Worm (Caenorhabditis elegans) whole organism, young adult: Measurements from ENCODE around the gene T26G10.5.
A peak's percentile ranks its signal among the peaks of the same experiment; 100 is the strongest.

Experiments
- B0035.1 ChIP-seq: sonication (generic microtip); optimal IDR thresholded peaks from 2 replicates; lab custom pipeline; 2016; ENCODE audit warnings: missing genetic modification characterization, mild to moderate bottlenecking, missing compliant biosample characterization, missing genotype, missing genetic modification reagents
- C17E4.6 ChIP-seq: fragments of 200-800 bp; sonication (Bioruptor generic); IDR thresholded peaks from 2 replicates; pipeline ENCODE4 v1.3.6; 2022; ENCODE audit warnings: missing genetic modification reagents, missing genetic modification characterization, missing compliant biosample characterization
- D2030.7 ChIP-seq: fragments of 200-800 bp; sonication (Bioruptor generic); IDR thresholded peaks from 2 replicates; pipeline ENCODE4 v1.3.6; 2022; ENCODE audit warnings: missing genetic modification reagents, missing genetic modification characterization, missing compliant biosample characterization
- F33H1.4 ChIP-seq: fragments of 200-800 bp; sonication (Bioruptor generic); IDR thresholded peaks from 2 replicates; pipeline ENCODE4 v1.3.6; 2022; ENCODE audit warnings: missing genetic modification reagents, missing genetic modification characterization, missing compliant biosample characterization
- F37B4.10 ChIP-seq: fragments of 200-800 bp; sonication (Bioruptor generic); IDR thresholded peaks from 2 replicates; pipeline ENCODE4 v1.3.6; 2022; ENCODE audit warnings: missing genetic modification characterization, missing compliant biosample characterization
- F49E8.2 ChIP-seq: sonication (generic microtip); optimal IDR thresholded peaks from 3 replicates; lab custom pipeline; 2017; ENCODE audit warnings: missing genetic modification characterization, mild to moderate bottlenecking, missing compliant biosample characterization, antibody characterized with exemption, moderate library complexity; ENCODE audit not compliant: insufficient read depth
- K11D2.4 ChIP-seq: fragments of 200-800 bp; sonication (Bioruptor generic); IDR thresholded peaks from 2 replicates; pipeline ENCODE4 v1.3.6; 2022; ENCODE audit warnings: missing genetic modification reagents, missing genetic modification characterization, missing compliant biosample characterization
- Y56A3A.18 ChIP-seq: fragments of 200-800 bp; sonication (Bioruptor generic); IDR thresholded peaks from 2 replicates; pipeline ENCODE4 v1.3.6; 2022; ENCODE audit warnings: missing genetic modification reagents, missing genetic modification characterization, missing compliant biosample characterization
- Y67H2A.10 ChIP-seq: fragments of 200-800 bp; sonication (Bioruptor generic); conservative IDR thresholded peaks from 2 replicates; pipeline ENCODE4 v1.3.6; 2022; ENCODE audit warnings: missing genetic modification reagents, missing genetic modification characterization, missing compliant biosample characterization
- Y79H2A.3 ChIP-seq: fragments of 200-800 bp; sonication (Bioruptor generic); conservative IDR thresholded peaks from 2 replicates; pipeline ENCODE4 v1.3.6; 2022; ENCODE audit warnings: missing genetic modification reagents, missing genetic modification characterization, missing compliant biosample characterization
- ama-1 ChIP-seq, 3 experiments: fragments of 150-350 bp in 1 of 3; sonication (generic microtip) in 2 of 3; optimal IDR thresholded peaks; 2 replicates each; lab custom pipeline; 2014 to 2018; ENCODE audit warnings: missing biosample characterization in 2 of 3, missing genetic modification characterization in 2 of 3, missing genetic modification reagents in 2 of 3
- atf-7 ChIP-seq: sonication (generic microtip); optimal IDR thresholded peaks from 2 replicates; lab custom pipeline; 2017; ENCODE audit warnings: mild to moderate bottlenecking, missing genetic modification characterization, missing compliant biosample characterization
- attf-5 ChIP-seq: fragments of 200-800 bp; sonication (Bioruptor generic); optimal IDR thresholded peaks from 2 replicates; lab custom pipeline; 2018; ENCODE audit warnings: mild to moderate bottlenecking, missing genetic modification characterization, missing compliant biosample characterization
- bed-1 ChIP-seq: fragments of 200-800 bp; sonication (Bioruptor generic); IDR thresholded peaks from 2 replicates; pipeline ENCODE4 v1.3.6; 2022; ENCODE audit warnings: missing genetic modification reagents, missing genetic modification characterization, missing compliant biosample characterization
- cebp-1 ChIP-seq, 2 experiments: fragments of 200-800 bp in 1 of 2; sonication (Bioruptor generic) in 1 of 2; sonication (generic microtip) in 1 of 2; IDR thresholded peaks in 1 of 2; optimal IDR thresholded peaks in 1 of 2; 2 replicates each; pipeline versions ENCODE4 v1.3.6 to Lab custom; 2017 to 2022; ENCODE audit warnings: missing compliant biosample characterization in 2 of 2, missing genetic modification characterization in 2 of 2, mild to moderate bottlenecking in 1 of 2, missing genetic modification reagents in 1 of 2, moderate library complexity in 1 of 2
- cebp-2 ChIP-seq: fragments of 200-800 bp; sonication (Bioruptor generic); IDR thresholded peaks from 2 replicates; pipeline ENCODE4 v1.3.6; 2022; ENCODE audit warnings: missing genetic modification characterization, missing compliant biosample characterization
- ceh-27 ChIP-seq: fragments of 200-800 bp; sonication (Bioruptor generic); optimal IDR thresholded peaks from 2 replicates; lab custom pipeline; 2018; ENCODE audit warnings: mild to moderate bottlenecking, missing genetic modification characterization, moderate library complexity, missing compliant biosample characterization
- ceh-79 ChIP-seq: sonication (generic microtip); optimal IDR thresholded peaks from 2 replicates; lab custom pipeline; 2017; ENCODE audit warnings: mild to moderate bottlenecking, missing genetic modification characterization, missing compliant biosample characterization
- chd-7 ChIP-seq: sonication (generic microtip); optimal IDR thresholded peaks from 2 replicates; lab custom pipeline; 2016; ENCODE audit warnings: mild to moderate bottlenecking, missing genetic modification characterization, moderate library complexity, missing compliant biosample characterization
- dpff-1 ChIP-seq: sonication (generic microtip); optimal IDR thresholded peaks from 2 replicates; lab custom pipeline; 2017; ENCODE audit warnings: mild to moderate bottlenecking, missing genetic modification characterization, missing compliant biosample characterization
- efl-1 ChIP-seq: fragments of 150-350 bp; optimal IDR thresholded peaks from 2 replicates; lab custom pipeline; 2014; ENCODE audit warnings: missing biosample characterization, missing genetic modification reagents, missing genetic modification characterization
- him-1 ChIP-seq: sonication (generic microtip); optimal IDR thresholded peaks from 2 replicates; lab custom pipeline; 2016; ENCODE audit warnings: missing genotype, missing genetic modification reagents, missing genetic modification characterization, missing compliant biosample characterization
- hrde-1 ChIP-seq: sonication (generic microtip); optimal IDR thresholded peaks from 2 replicates; lab custom pipeline; 2016; ENCODE audit warnings: missing genetic modification characterization, mild to moderate bottlenecking, missing compliant biosample characterization, moderate library complexity, missing genotype, missing genetic modification reagents, borderline replicate concordance
- hsf-1 ChIP-seq: fragments of 200-800 bp; sonication (Bioruptor generic); IDR thresholded peaks from 2 replicates; pipeline ENCODE4 v1.3.6; 2022; ENCODE audit warnings: missing genetic modification reagents, missing genetic modification characterization, missing compliant biosample characterization
- lag-1 ChIP-seq: fragments of 200-800 bp; sonication (Bioruptor generic); IDR thresholded peaks from 2 replicates; pipeline ENCODE4 v1.3.6; 2022; ENCODE audit warnings: missing genetic modification reagents, missing genetic modification characterization, missing compliant biosample characterization
- let-607 ChIP-seq, 2 experiments: fragments of 200-800 bp in 1 of 2; sonication (Bioruptor generic) in 1 of 2; sonication (generic microtip) in 1 of 2; optimal IDR thresholded peaks; 2 replicates each; lab custom pipeline; 2016 to 2018; ENCODE audit warnings: mild to moderate bottlenecking in 2 of 2, missing compliant biosample characterization in 2 of 2, missing genetic modification characterization in 2 of 2, moderate library complexity in 2 of 2, missing genotype in 1 of 2
- lin-26 ChIP-seq: fragments of 200-800 bp; sonication (Bioruptor generic); IDR thresholded peaks from 2 replicates; pipeline ENCODE4 v1.3.6; 2022; ENCODE audit warnings: missing genetic modification reagents, missing genetic modification characterization, missing compliant biosample characterization
- lin-35 ChIP-seq, 3 experiments: fragments of 150-350 bp in 2 of 3; sonication (generic microtip) in 1 of 3; optimal IDR thresholded peaks; 2 replicates each; lab custom pipeline; 2014 to 2018; ENCODE audit warnings: missing biosample characterization in 3 of 3, missing genetic modification characterization in 3 of 3, missing genetic modification reagents in 3 of 3
- lin-40 ChIP-seq: sonication (generic microtip); optimal IDR thresholded peaks from 2 replicates; lab custom pipeline; 2016; ENCODE audit warnings: missing genetic modification characterization, mild to moderate bottlenecking, missing compliant biosample characterization, missing genotype, missing genetic modification reagents
- lin-54 ChIP-seq: fragments of 200-800 bp; sonication (Bioruptor generic); optimal IDR thresholded peaks from 2 replicates; lab custom pipeline; 2018; ENCODE audit warnings: mild to moderate bottlenecking, missing genetic modification characterization, missing compliant biosample characterization
- lir-1 ChIP-seq: fragments of 200-800 bp; sonication (Bioruptor generic); conservative IDR thresholded peaks from 2 replicates; pipeline ENCODE4 v1.3.6; 2022; ENCODE audit warnings: missing genetic modification reagents, missing genetic modification characterization, missing compliant biosample characterization
- madf-6 ChIP-seq: fragments of 200-800 bp; sonication (Bioruptor generic); IDR thresholded peaks from 2 replicates; pipeline ENCODE4 v1.3.6; 2022; ENCODE audit warnings: missing genetic modification reagents, missing genetic modification characterization, missing compliant biosample characterization
- mcd-1 ChIP-seq: fragments of 200-800 bp; sonication (Bioruptor generic); IDR thresholded peaks from 2 replicates; pipeline ENCODE4 v1.3.6; 2022; ENCODE audit warnings: missing genetic modification reagents, missing genetic modification characterization, missing compliant biosample characterization
- pbrm-1 ChIP-seq: fragments of 200-800 bp; sonication (Bioruptor generic); IDR thresholded peaks from 2 replicates; pipeline ENCODE4 v1.3.6; 2022; ENCODE audit warnings: missing genetic modification reagents, missing genetic modification characterization, missing compliant biosample characterization
- repo-1 ChIP-seq: sonication (generic microtip); optimal IDR thresholded peaks from 2 replicates; lab custom pipeline; 2017; ENCODE audit warnings: mild to moderate bottlenecking, missing genetic modification characterization, missing compliant biosample characterization
- sdz-38 ChIP-seq: sonication (generic microtip); optimal IDR thresholded peaks from 2 replicates; lab custom pipeline; 2016; ENCODE audit warnings: missing genotype, missing genetic modification characterization, missing compliant biosample characterization
- snpc-4 ChIP-seq, 5 experiments: fragments of 150-350 bp in 1 of 5; sonication (generic microtip) in 4 of 5; optimal IDR thresholded peaks; 2 replicates each; lab custom pipeline; 2014 to 2018; ENCODE audit warnings: missing genetic modification characterization in 5 of 5, missing biosample characterization in 3 of 5, antibody characterized with exemption in 2 of 5, mild to moderate bottlenecking in 2 of 5, missing compliant biosample characterization in 2 of 5, missing genotype in 2 of 5, moderate library complexity in 2 of 5, missing genetic modification reagents in 1 of 5
- tbp1 ChIP-seq: fragments of 200-800 bp; sonication (Bioruptor generic); optimal IDR thresholded peaks from 2 replicates; lab custom pipeline; 2018; ENCODE audit warnings: mild to moderate bottlenecking, missing genetic modification characterization, missing compliant biosample characterization
- tbx-9 ChIP-seq: sonication (generic microtip); optimal IDR thresholded peaks from 2 replicates; lab custom pipeline; 2016; ENCODE audit warnings: borderline replicate concordance, missing genetic modification characterization, inconsistent platforms, missing compliant biosample characterization
- unc-130 ChIP-seq: sonication (generic microtip); optimal IDR thresholded peaks from 2 replicates; lab custom pipeline; 2016; ENCODE audit warnings: missing genetic modification reagents, missing genetic modification characterization, missing compliant biosample characterization

Gene T26G10.5

ce11 chrIII:9442846-9443245 is 16.6 kb upstream of the T26G10.5 start (continued):
- TF ChIP-seq let-607 (tag; optimal IDR thresholded peaks at IDR 0.05; lab: Kevin White, UChicago) = no peak
- peak; percentile 0 for TF ChIP-seq tbp1
- no peak for TF ChIP-seq Y67H2A.10 (GFP tag; lab: Robert Waterston, UW)
- TF ChIP-seq K11D2.4 = no peak
- no peak for TF ChIP-seq tbx-9 (tag; lab: Kevin White, UChicago)
- no peak for TF ChIP-seq unc-130 (GFP tag; lab: Kevin White, UChicago)
- TF ChIP-seq ceh-79 (tag; lab: Kevin White, UChicago) = peak; percentile 45
- TF ChIP-seq bed-1 = no peak
- TF ChIP-seq snpc-4 (GFP tag; optimal IDR thresholded peaks at IDR 0.05; lab: Kevin White, UChicago) = no peak
- no peak for TF ChIP-seq snpc-4 (tag; optimal IDR thresholded peaks at IDR 0.05; lab: Kevin White, UChicago)

ce11 chrIII:9441133-9441532 is 14.9 kb upstream of the T26G10.5 start, which contains the start of gene emb-30:
Gene emb-30 (minus strand): TSS chrIII:9441460.
- TF ChIP-seq lin-26 = peak; percentile 37; the same call in 1 of the 2 replicates
- no peak for TF ChIP-seq C17E4.6 (GFP tag; lab: Robert Waterston, UW)
- peak; percentile 8; the same call in 1 of the 2 replicates for TF ChIP-seq pbrm-1
- TF ChIP-seq hsf-1 = 0 out of 2 replicates have a peak, but pooled peaks have one; percentile 33
- peak; percentile 76; the same call in 1 of the 2 replicates for TF ChIP-seq Y56A3A.18
- TF ChIP-seq cebp-1 (GFP tag; IDR thresholded peaks at IDR 0.05; lab: Robert Waterston, UW) = no peak
- TF ChIP-seq cebp-1 (tag; optimal IDR thresholded peaks at IDR 0.05; lab: Kevin White, UChicago) = peak; percentile 28
- TF ChIP-seq Y67H2A.10 (GFP tag; lab: Robert Waterston, UW) = no peak
- TF ChIP-seq Y79H2A.3 (GFP tag; lab: Robert Waterston, UW) = no peak
- peak; percentile 35 for TF ChIP-seq madf-6 (GFP tag; lab: Robert Waterston, UW)
- TF ChIP-seq F37B4.10 (GFP tag; lab: Robert Waterston, UW) = 0 out of 2 replicates have a peak, but pooled peaks have one; percentile 56
- TF ChIP-seq F33H1.4 (GFP tag; lab: Robert Waterston, UW) = 0 out of 2 replicates have a peak, but pooled peaks have one; percentile 13
- peak; percentile 10 for TF ChIP-seq lin-54 (GFP tag; lab: Kevin White, UChicago)
- no peak for TF ChIP-seq lag-1 (GFP tag; lab: Robert Waterston, UW)
- TF ChIP-seq ama-1 (optimal IDR thresholded peaks at IDR 0.05; lab: Kevin White, UChicago) = peak; percentile 46
- peak in 1 of 2 experiments; percentile 30 for TF ChIP-seq ama-1 (GFP tag; optimal IDR thresholded peaks at IDR 0.05; lab: Kevin White, UChicago)
- no peak for TF ChIP-seq atf-7 (tag; lab: Kevin White, UChicago)
- TF ChIP-seq lin-35 (GFP tag; optimal IDR thresholded peaks at IDR 0.05; lab: Kevin White, UChicago) = peak in 1 of 3 experiments; percentile 18
- peak; percentile 1 for TF ChIP-seq chd-7
- TF ChIP-seq repo-1 = peak; percentile 66
- peak; percentile 17; the same call in 1 of the 2 replicates for TF ChIP-seq mcd-1 (GFP tag; lab: Robert Waterston, UW)
- peak; percentile 10 for TF ChIP-seq dpff-1 (tag; lab: Kevin White, UChicago)
- TF ChIP-seq efl-1 (GFP tag; lab: Kevin White, UChicago) = no peak
- peak; percentile 19 for TF ChIP-seq F49E8.2
- TF ChIP-seq, all 124 proteins: peak for 16

- no peak for TF ChIP-seq cebp-2 (GFP tag; lab: Robert Waterston, UW)
- no peak for TF ChIP-seq ceh-27 (GFP tag; lab: Kevin White, UChicago)
Observed at ce11 chrIII:9439399-9439798, 13.2 kb upstream of the T26G10.5 start, which contains the start of gene F54C8.1. Gene F54C8.1 (plus strand): TSS chrIII:9439699.

- TF ChIP-seq madf-6 (GFP tag; lab: Robert Waterston, UW) (peak; percentile 63; the same call in 1 of the 2 replicates), F37B4.10 (GFP tag; lab: Robert Waterston, UW) (no peak), hrde-1 (tag; lab: Kevin White, UChicago) (peak; percentile 46), atf-7 (tag; lab: Kevin White, UChicago) (peak; percentile 14), D2030.7 (0 out of 2 replicates have a peak, but pooled peaks have one; percentile 16), attf-5 (GFP tag; lab: Kevin White, UChicago) (peak; percentile 3), snpc-4 (GFP tag; optimal IDR thresholded peaks at IDR 0.05; lab: Kevin White, UChicago) (no peak), snpc-4 (tag; optimal IDR thresholded peaks at IDR 0.05; lab: Kevin White, UChicago) (peak in 1 of 4 experiments; percentile 13), chd-7 (no peak), lir-1 (GFP tag; lab: Robert Waterston, UW) (no peak), unc-130 (GFP tag; lab: Kevin White, UChicago) (peak; percentile 19), him-1 (tag; lab: Kevin White, UChicago) (peak; percentile 77), B0035.1 (tag; lab: Kevin White, UChicago) (no peak), sdz-38 (tag; lab: Kevin White, UChicago) (no peak), lin-40 (no peak)
Observed at ce11 chrIII:9434999-9435398, 8.8 kb upstream of the T26G10.5 start.
